Fruit fly (Drosophila melanogaster) Kc167 (cell line): Measurements from ENCODE around the gene kek6.

ENCODE experiments used
- Sin3A ChIP-seq: fragments of >200 bp; optimal IDR thresholded peaks from 2 replicates; lab custom pipeline; 2018; ENCODE audit warnings: missing external identifiers
- h ChIP-seq: fragments of >200 bp; optimal IDR thresholded peaks from 3 replicates; lab custom pipeline; 2018; ENCODE audit warnings: missing external identifiers
- insv ChIP-seq: fragments of >200 bp; optimal IDR thresholded peaks from 3 replicates; lab custom pipeline; 2018; ENCODE audit warnings: missing external identifiers

- TF ChIP-seq h (lab: Kevin White, UChicago) (no peak), insv (lab: Kevin White, UChicago) (no peak), Sin3A (lab: Kevin White, UChicago) (no peak)
Measured at dm6 chr3R:31608438-31609188, 13.3 kb upstream of the kek6 start.
